Worm (Caenorhabditis elegans): ENCODE measurements around the gene ZC518.8.

DNA sequence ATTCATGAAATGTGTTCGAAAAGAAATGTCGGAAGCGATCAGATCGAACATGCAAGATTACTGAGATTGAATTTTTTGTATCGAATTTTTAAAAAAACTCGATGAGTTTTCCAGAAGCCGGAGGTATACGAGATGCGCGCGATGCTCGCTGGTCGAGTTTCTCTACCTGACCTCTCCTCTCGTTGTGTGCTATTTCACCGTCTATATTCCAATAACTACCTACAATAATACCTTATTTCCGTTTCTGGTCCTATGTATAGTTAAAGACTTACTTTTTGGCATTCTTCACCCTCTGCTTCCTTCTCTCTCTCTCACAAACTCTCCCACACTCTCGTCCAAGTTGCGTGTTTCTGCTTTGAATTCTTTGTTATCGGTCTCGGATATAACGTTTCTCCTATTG is 9.6 kb upstream of the ZC518.8 start:
- TF ChIP-seq pha-4 (tag; optimal IDR thresholded peaks at IDR 0.05) = no peak
- TF ChIP-seq nhr-25 (tag; optimal IDR thresholded peaks at IDR 0.05) = no peak
- TF ChIP-seq nhr-28 (tag; optimal IDR thresholded peaks at IDR 0.05) = no peak
- TF ChIP-seq lin-39 (tag; optimal IDR thresholded peaks at IDR 0.05) = no peak
- no peak for TF ChIP-seq skn-1 (tag; optimal IDR thresholded peaks at IDR 0.05)

Data from whole organism, L3 larva.